Fruit fly (Drosophila melanogaster): ENCODE results near the gene GatA.

DNA sequence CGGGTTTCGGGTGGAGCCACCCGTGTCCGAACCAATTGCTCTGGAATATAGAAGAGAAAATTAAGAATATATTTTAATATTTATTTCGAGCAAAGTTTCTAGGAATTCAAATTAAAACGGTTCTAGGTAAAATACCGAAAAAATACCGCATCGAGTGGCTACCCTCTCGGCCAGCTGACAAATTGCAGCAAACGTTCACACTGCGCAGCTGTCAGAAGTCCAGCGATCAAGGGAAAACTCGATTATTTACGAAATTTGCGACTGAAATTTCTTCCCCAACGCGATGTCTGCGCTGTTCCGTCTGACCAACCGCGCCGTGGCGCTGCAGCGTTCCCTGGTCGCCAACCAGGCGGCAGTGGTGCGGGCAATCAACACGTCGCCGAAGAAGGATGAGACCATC, 1.5 kb downstream of the GatA start, which contains the start of gene NP15.6:
- TF ChIP-seq gcm2 (GFP tag; optimal IDR thresholded peaks at IDR 0.05), result no peak
- TF ChIP-seq CG6791 (GFP tag; IDR thresholded peaks at IDR 0.05; ENCODE audit: partially characterized antibody), result no peak
- TF ChIP-seq CG11456 (GFP tag; IDR thresholded peaks at IDR 0.05), result no peak
- TF ChIP-seq CG13775 (GFP tag; optimal IDR thresholded peaks at IDR 0.05), result no peak
- TF ChIP-seq bsh (GFP tag; optimal IDR thresholded peaks at IDR 0.05), result no peak
- no peak for TF ChIP-seq p53 (GFP tag; optimal IDR thresholded peaks at IDR 0.05)
- no peak for TF ChIP-seq hbn (GFP tag; IDR thresholded peaks at IDR 0.05; ENCODE audit: partially characterized antibody)
- TF ChIP-seq Xbp1 (GFP tag; optimal IDR thresholded peaks at IDR 0.05), result no peak
